Fruit fly (Drosophila melanogaster): ENCODE measurements around the gene Cpr12A.

The Cpr12A gene

dm6 chrX:13543343-13543742, at the start of gene Cpr12A:
Cpr12A (plus strand) TSS chrX:13543643.
- TF ChIP-seq CG1620 (GFP tag; optimal IDR thresholded peaks at IDR 0.05) (no peak), tj (GFP tag; optimal IDR thresholded peaks at IDR 0.05) (no peak), CG7101 (tag; optimal IDR thresholded peaks at IDR 0.05) (no peak), toe (GFP tag; optimal IDR thresholded peaks at IDR 0.05) (no peak), Clk (GFP tag; optimal IDR thresholded peaks at IDR 0.05) (no peak), cnc (optimal IDR thresholded peaks at IDR 0.05) (no peak), bab1 (GFP tag; optimal IDR thresholded peaks at IDR 0.05) (no peak), CG12768 (GFP tag; optimal IDR thresholded peaks at IDR 0.05) (no peak), CG7045 (GFP tag; optimal IDR thresholded peaks at IDR 0.05) (no peak), pad (GFP tag; optimal IDR thresholded peaks at IDR 0.05) (no peak), CG14711 (tag; optimal IDR thresholded peaks at IDR 0.05) (no peak), kay (GFP tag; ENCODE audit: borderline replicate concordance) (no peak), ovo (GFP tag; optimal IDR thresholded peaks at IDR 0.05) (no peak), Mnt (GFP tag; optimal IDR thresholded peaks at IDR 0.05) (no peak), CG11617 (GFP tag; optimal IDR thresholded peaks at IDR 0.05) (no peak), CG33017 (tag; optimal IDR thresholded peaks at IDR 0.05) (no peak), Crg-1 (GFP tag; optimal IDR thresholded peaks at IDR 0.05) (no peak), cic (GFP tag; optimal IDR thresholded peaks at IDR 0.05) (no peak), CG5204 (GFP tag; optimal IDR thresholded peaks at IDR 0.05) (no peak)

dm6 chrX:13527706-13528105, 15.7 kb upstream of the Cpr12A start, which contains the start of gene CG15754:
CG15754 (plus strand) TSS chrX:13528006.
- no peak for TF ChIP-seq Clk (GFP tag; optimal IDR thresholded peaks at IDR 0.05)
- TF ChIP-seq CG7045 (GFP tag; optimal IDR thresholded peaks at IDR 0.05), result no peak
- no peak for TF ChIP-seq CG12768 (GFP tag; optimal IDR thresholded peaks at IDR 0.05)
- no peak for TF ChIP-seq Hr96 (GFP tag; optimal IDR thresholded peaks at IDR 0.05)
- no peak for TF ChIP-seq pad (GFP tag; optimal IDR thresholded peaks at IDR 0.05)
- no peak for TF ChIP-seq Mnt (GFP tag; optimal IDR thresholded peaks at IDR 0.05)
- no peak for TF ChIP-seq CG1620 (GFP tag; optimal IDR thresholded peaks at IDR 0.05)
- no peak for TF ChIP-seq toe (GFP tag; optimal IDR thresholded peaks at IDR 0.05)
- no peak for TF ChIP-seq CG5204 (GFP tag; optimal IDR thresholded peaks at IDR 0.05)
- no peak for TF ChIP-seq Crg-1 (GFP tag; optimal IDR thresholded peaks at IDR 0.05)
- no peak for TF ChIP-seq CG7101 (tag; optimal IDR thresholded peaks at IDR 0.05)

dm6 chrX:13529673-13530072, 13.8 kb upstream of the Cpr12A start:
- TF ChIP-seq kay (GFP tag; ENCODE audit: borderline replicate concordance) (no peak), Crg-1 (GFP tag; optimal IDR thresholded peaks at IDR 0.05) (no peak), CG14711 (tag; optimal IDR thresholded peaks at IDR 0.05) (no peak), tj (GFP tag; optimal IDR thresholded peaks at IDR 0.05) (no peak), CG1620 (GFP tag; optimal IDR thresholded peaks at IDR 0.05) (no peak), CG5204 (GFP tag; optimal IDR thresholded peaks at IDR 0.05) (no peak), pad (GFP tag; optimal IDR thresholded peaks at IDR 0.05) (no peak), bab1 (GFP tag; optimal IDR thresholded peaks at IDR 0.05) (no peak), CG7045 (GFP tag; optimal IDR thresholded peaks at IDR 0.05) (no peak), ovo (GFP tag; optimal IDR thresholded peaks at IDR 0.05) (no peak), CG33017 (tag; optimal IDR thresholded peaks at IDR 0.05) (no peak), Hr96 (GFP tag; optimal IDR thresholded peaks at IDR 0.05) (no peak), Clk (GFP tag; optimal IDR thresholded peaks at IDR 0.05) (no peak)

dm6 chrX:13530199-13530788, 13.1 kb upstream of the Cpr12A start, which contains the start of gene CG44428:
CG44428 (minus strand) TSS chrX:13530249.
- TF ChIP-seq bab1 (GFP tag; optimal IDR thresholded peaks at IDR 0.05) (no peak), CG1620 (GFP tag; optimal IDR thresholded peaks at IDR 0.05) (no peak), CG7101 (tag; optimal IDR thresholded peaks at IDR 0.05) (no peak), cic (GFP tag; optimal IDR thresholded peaks at IDR 0.05) (no peak), Hr96 (GFP tag; optimal IDR thresholded peaks at IDR 0.05) (no peak), CG11617 (GFP tag; optimal IDR thresholded peaks at IDR 0.05) (no peak), CG12768 (GFP tag; optimal IDR thresholded peaks at IDR 0.05) (no peak), Mnt (GFP tag; optimal IDR thresholded peaks at IDR 0.05) (no peak), CG14711 (tag; optimal IDR thresholded peaks at IDR 0.05) (no peak), CG5204 (GFP tag; optimal IDR thresholded peaks at IDR 0.05) (no peak), Clk (GFP tag; optimal IDR thresholded peaks at IDR 0.05) (no peak), cnc (optimal IDR thresholded peaks at IDR 0.05) (no peak), kay (GFP tag; ENCODE audit: borderline replicate concordance) (no peak), ovo (GFP tag; optimal IDR thresholded peaks at IDR 0.05) (no peak), CG33017 (tag; optimal IDR thresholded peaks at IDR 0.05) (no peak), pad (GFP tag; optimal IDR thresholded peaks at IDR 0.05) (no peak), Crg-1 (GFP tag; optimal IDR thresholded peaks at IDR 0.05) (no peak), toe (GFP tag; optimal IDR thresholded peaks at IDR 0.05) (no peak)

dm6 chrX:13534100-13534499, 9.3 kb upstream of the Cpr12A start, which contains the start of gene CG15756:
CG15756 (plus strand) TSS chrX:13534400.
- no peak for TF ChIP-seq cic (GFP tag; optimal IDR thresholded peaks at IDR 0.05)
- no peak for TF ChIP-seq Crg-1 (GFP tag; optimal IDR thresholded peaks at IDR 0.05)
- TF ChIP-seq CG7045 (GFP tag; optimal IDR thresholded peaks at IDR 0.05), result no peak
- no peak for TF ChIP-seq pad (GFP tag; optimal IDR thresholded peaks at IDR 0.05)
- no peak for TF ChIP-seq CG11617 (GFP tag; optimal IDR thresholded peaks at IDR 0.05)
- no peak for TF ChIP-seq CG14711 (tag; optimal IDR thresholded peaks at IDR 0.05)

- TF ChIP-seq CG5204 (GFP tag; optimal IDR thresholded peaks at IDR 0.05), result no peak
- TF ChIP-seq Hr96 (GFP tag; optimal IDR thresholded peaks at IDR 0.05), result no peak
Measured at dm6 chrX:13536776-13537175, 6.7 kb upstream of the Cpr12A start.

- TF ChIP-seq CG11617 (GFP tag; optimal IDR thresholded peaks at IDR 0.05), result no peak
- TF ChIP-seq tj (GFP tag; optimal IDR thresholded peaks at IDR 0.05), result no peak
- no peak for TF ChIP-seq CG33017 (tag; optimal IDR thresholded peaks at IDR 0.05)
- no peak for TF ChIP-seq CG12768 (GFP tag; optimal IDR thresholded peaks at IDR 0.05)
- TF ChIP-seq CG7101 (tag; optimal IDR thresholded peaks at IDR 0.05), result no peak
- no peak for TF ChIP-seq cnc (optimal IDR thresholded peaks at IDR 0.05)
- no peak for TF ChIP-seq Mnt (GFP tag; optimal IDR thresholded peaks at IDR 0.05)
- no peak for TF ChIP-seq toe (GFP tag; optimal IDR thresholded peaks at IDR 0.05)
- no peak for TF ChIP-seq Hr96 (GFP tag; optimal IDR thresholded peaks at IDR 0.05)
- no peak for TF ChIP-seq ovo (GFP tag; optimal IDR thresholded peaks at IDR 0.05)
- TF ChIP-seq Clk (GFP tag; optimal IDR thresholded peaks at IDR 0.05), result no peak
- TF ChIP-seq bab1 (GFP tag; optimal IDR thresholded peaks at IDR 0.05), result no peak
- TF ChIP-seq CG7045 (GFP tag; optimal IDR thresholded peaks at IDR 0.05), result no peak
- no peak for TF ChIP-seq kay (GFP tag; ENCODE audit: borderline replicate concordance)
- TF ChIP-seq CG5204 (GFP tag; optimal IDR thresholded peaks at IDR 0.05), result no peak
- no peak for TF ChIP-seq CG14711 (tag; optimal IDR thresholded peaks at IDR 0.05)
- TF ChIP-seq CG1620 (GFP tag; optimal IDR thresholded peaks at IDR 0.05), result no peak
- TF ChIP-seq pad (GFP tag; optimal IDR thresholded peaks at IDR 0.05), result no peak
- no peak for TF ChIP-seq Crg-1 (GFP tag; optimal IDR thresholded peaks at IDR 0.05)
- TF ChIP-seq cic (GFP tag; optimal IDR thresholded peaks at IDR 0.05), result no peak
Measured at dm6 chrX:13539448-13539847, 4.0 kb upstream of the Cpr12A start.
